Fruit fly (Drosophila melanogaster) whole organism, embryonic: ENCODE measurements around the gene CecA1.

Source experiments
- Adf1 ChIP-seq: fragments of 200-800 bp; sonication (Bioruptor generic); IDR thresholded peaks from 2 replicates; pipeline ENCODE4 v1.3.6; 2022; ENCODE audit warnings: missing biosample characterization, missing genetic modification characterization
- Bgb ChIP-seq: fragments of 200-800 bp; sonication (Bioruptor generic); IDR thresholded peaks from 2 replicates; pipeline ENCODE4 v1.3.6; 2022; ENCODE audit warnings: missing biosample characterization, missing genetic modification characterization; ENCODE audit not compliant: partially characterized antibody
- CG10209 ChIP-seq: fragments of 200-800 bp; sonication (Bioruptor generic); optimal IDR thresholded peaks from 3 replicates; lab custom pipeline; 2017; ENCODE audit warnings: missing biosample characterization, mild to moderate bottlenecking, missing genetic modification characterization, missing genetic modification reagents
- CG1024 ChIP-seq: fragments of 200-800 bp; sonication (Bioruptor generic); IDR thresholded peaks from 2 replicates; pipeline ENCODE4 v1.3.6; 2022; ENCODE audit warnings: missing biosample characterization, missing genetic modification characterization
- CG10462 ChIP-seq: fragments of 200-800 bp; sonication (Bioruptor generic); optimal IDR thresholded peaks from 2 replicates; lab custom pipeline; 2016; ENCODE audit warnings: missing biosample characterization, missing genetic modification characterization
- CG13287 ChIP-seq: fragments of 200-800 bp; sonication (Bioruptor generic); IDR thresholded peaks from 2 replicates; pipeline ENCODE4 v1.3.6; 2022; ENCODE audit warnings: missing biosample characterization, missing genetic modification characterization; ENCODE audit not compliant: partially characterized antibody
- CG16779 ChIP-seq: fragments of 200-800 bp; sonication (Bioruptor generic); IDR thresholded peaks from 2 replicates; pipeline ENCODE4 v1.3.6; 2022; ENCODE audit warnings: missing biosample characterization, missing genetic modification characterization
- CG1832 ChIP-seq: fragments of 200-800 bp; sonication (Bioruptor generic); optimal IDR thresholded peaks from 2 replicates; lab custom pipeline; 2017; ENCODE audit warnings: missing biosample characterization, mild to moderate bottlenecking, missing genetic modification characterization, inconsistent platforms
- CG2678 ChIP-seq: fragments of 200-800 bp; sonication (Bioruptor generic); optimal IDR thresholded peaks from 3 replicates; lab custom pipeline; 2019; ENCODE audit warnings: missing biosample characterization, mild to moderate bottlenecking, missing genetic modification characterization, moderate library complexity
- CG3065 ChIP-seq: fragments of 200-800 bp; sonication (Bioruptor generic); optimal IDR thresholded peaks from 2 replicates; lab custom pipeline; 2016; ENCODE audit warnings: missing biosample characterization, missing genetic modification characterization
- CG31388 ChIP-seq: fragments of 200-800 bp; sonication (Bioruptor generic); optimal IDR thresholded peaks from 2 replicates; lab custom pipeline; 2016; ENCODE audit warnings: missing biosample characterization, missing genetic modification characterization
- CG32532 ChIP-seq: fragments of 200-800 bp; sonication (Bioruptor generic); IDR thresholded peaks from 2 replicates; pipeline ENCODE4 v1.3.6; 2022; ENCODE audit warnings: missing biosample characterization, missing genetic modification characterization
- CG32767 ChIP-seq: fragments of 200-800 bp; sonication (Bioruptor generic); IDR thresholded peaks from 2 replicates; pipeline ENCODE4 v1.3.6; 2022; ENCODE audit warnings: missing biosample characterization, missing genetic modification characterization
- CG34376 ChIP-seq: fragments of 200-800 bp; sonication (Bioruptor generic); optimal IDR thresholded peaks from 2 replicates; lab custom pipeline; 2018; ENCODE audit warnings: missing biosample characterization, mild to moderate bottlenecking, missing genetic modification characterization
- CG3838 ChIP-seq: fragments of 200-800 bp; sonication (Bioruptor generic); optimal IDR thresholded peaks from 3 replicates; lab custom pipeline; 2016; ENCODE audit warnings: missing biosample characterization, missing genetic modification characterization
- CG42726 ChIP-seq: fragments of 200-800 bp; sonication (Bioruptor generic); IDR thresholded peaks from 2 replicates; pipeline ENCODE4 v1.3.6; 2022; ENCODE audit warnings: missing biosample characterization, missing genetic modification characterization; ENCODE audit not compliant: partially characterized antibody
- CG6791 ChIP-seq: fragments of 200-800 bp; sonication (Bioruptor generic); IDR thresholded peaks from 3 replicates; pipeline ENCODE4 v1.3.6; 2022; ENCODE audit warnings: missing biosample characterization, missing genetic modification characterization; ENCODE audit not compliant: partially characterized antibody
- CG7372 ChIP-seq: fragments of 200-800 bp; sonication (Bioruptor generic); IDR thresholded peaks from 2 replicates; pipeline ENCODE4 v1.3.6; 2022; ENCODE audit warnings: missing biosample characterization, missing genetic modification characterization
- CG9727 ChIP-seq: fragments of 200-800 bp; sonication (Bioruptor generic); optimal IDR thresholded peaks from 3 replicates; lab custom pipeline; 2017; ENCODE audit warnings: missing biosample characterization, mild to moderate bottlenecking, missing genetic modification characterization
- D19A ChIP-seq: fragments of 200-800 bp; optimal IDR thresholded peaks from 3 replicates; lab custom pipeline; 2019; ENCODE audit warnings: missing biosample characterization, mild to moderate bottlenecking, missing genetic modification characterization, moderate library complexity
- Ets65A ChIP-seq: fragments of 200-800 bp; sonication (Bioruptor generic); peaks from one replicate; lab custom pipeline; 2016; ENCODE audit warnings: missing biosample characterization, missing genetic modification characterization
- GATAe ChIP-seq: fragments of 200-800 bp; sonication (Bioruptor generic); conservative IDR thresholded peaks from 2 replicates; pipeline ENCODE4 v1.3.6; 2022; ENCODE audit warnings: missing biosample characterization, missing genetic modification characterization
- H2.0 ChIP-seq: fragments of 200-800 bp; sonication (Bioruptor generic); IDR thresholded peaks from 2 replicates; pipeline ENCODE4 v1.3.6; 2022; ENCODE audit warnings: missing biosample characterization, missing genetic modification characterization
- HLH4C ChIP-seq: fragments of 200-800 bp; sonication (Bioruptor generic); IDR thresholded peaks from 3 replicates; pipeline ENCODE4 v1.3.6; 2022; ENCODE audit warnings: missing biosample characterization, missing genetic modification characterization; ENCODE audit not compliant: partially characterized antibody
- HmgD ChIP-seq: fragments of 200-800 bp; sonication (Bioruptor generic); optimal IDR thresholded peaks from 3 replicates; lab custom pipeline; 2016; ENCODE audit warnings: missing biosample characterization, missing genetic modification characterization
- Hmx ChIP-seq: fragments of 200-800 bp; sonication (Bioruptor generic); optimal IDR thresholded peaks from 2 replicates; lab custom pipeline; 2016; ENCODE audit warnings: missing biosample characterization, missing genetic modification characterization
- Jarid2 ChIP-seq: fragments of 200-800 bp; sonication (Bioruptor generic); optimal IDR thresholded peaks from 3 replicates; lab custom pipeline; 2017; ENCODE audit warnings: mild to moderate bottlenecking, missing biosample characterization, missing genetic modification reagents, missing genetic modification characterization
- NFAT ChIP-seq: fragments of 200-800 bp; sonication (Bioruptor generic); IDR thresholded peaks from 2 replicates; pipeline ENCODE4 v1.3.6; 2022; ENCODE audit warnings: missing biosample characterization, missing genetic modification characterization
- Nf-YC ChIP-seq: fragments of 200-800 bp; optimal IDR thresholded peaks from 3 replicates; lab custom pipeline; 2019; ENCODE audit warnings: missing biosample characterization, mild to moderate bottlenecking, missing genetic modification characterization, moderate library complexity
- Pdp1 ChIP-seq, 2 experiments: fragments of 200-800 bp; sonication (Bioruptor generic); optimal IDR thresholded peaks; 3 replicates each; lab custom pipeline; 2016; ENCODE audit warnings: missing biosample characterization in 2 of 2, missing genetic modification characterization in 2 of 2, mild to moderate bottlenecking in 1 of 2, moderate library complexity in 1 of 2
- ab ChIP-seq: fragments of 200-800 bp; sonication (Bioruptor generic); optimal IDR thresholded peaks from 2 replicates; lab custom pipeline; 2016; ENCODE audit warnings: missing biosample characterization, missing genetic modification characterization
- ap ChIP-seq: fragments of 200-800 bp; sonication (Bioruptor generic); IDR thresholded peaks from 2 replicates; pipeline ENCODE4 v1.3.6; 2022; ENCODE audit warnings: missing biosample characterization, missing genetic modification characterization
- ash1 ChIP-seq: fragments of 200-800 bp; sonication (Bioruptor generic); optimal IDR thresholded peaks from 2 replicates; lab custom pipeline; 2018; ENCODE audit warnings: missing biosample characterization, mild to moderate bottlenecking, missing genetic modification characterization
- crol ChIP-seq: fragments of 200-800 bp; sonication (Bioruptor generic); IDR thresholded peaks from 2 replicates; pipeline ENCODE4 v1.3.6; 2022; ENCODE audit warnings: missing biosample characterization, missing genetic modification characterization
- dan ChIP-seq: fragments of 200-800 bp; sonication (Bioruptor generic); IDR thresholded peaks from 2 replicates; pipeline ENCODE4 v1.3.6; 2022; ENCODE audit warnings: missing biosample characterization, missing genetic modification characterization
- danr ChIP-seq: fragments of 200-800 bp; sonication (Bioruptor generic); IDR thresholded peaks from 2 replicates; pipeline ENCODE4 v1.3.6; 2022; ENCODE audit warnings: missing biosample characterization, missing genetic modification characterization
- exex ChIP-seq: fragments of 200-800 bp; sonication (Bioruptor generic); optimal IDR thresholded peaks from 4 replicates; lab custom pipeline; 2018; ENCODE audit warnings: missing biosample characterization, mild to moderate bottlenecking, missing genetic modification characterization, moderate library complexity
- eyg ChIP-seq: fragments of 200-800 bp; sonication (Bioruptor generic); optimal IDR thresholded peaks from 3 replicates; lab custom pipeline; 2016; ENCODE audit warnings: missing biosample characterization, missing genetic modification characterization
- ham ChIP-seq: fragments of 200-800 bp; sonication (Bioruptor generic); IDR thresholded peaks from 2 replicates; pipeline ENCODE4 v1.3.6; 2022; ENCODE audit warnings: missing biosample characterization, missing genetic modification characterization
- insv ChIP-seq, 2 experiments: fragments of 200-800 bp; sonication (Bioruptor generic); optimal IDR thresholded peaks; 3 replicates each; lab custom pipeline; 2016 to 2018; ENCODE audit warnings: missing biosample characterization in 2 of 2, missing genetic modification characterization in 2 of 2
- mirr ChIP-seq: fragments of 200-800 bp; sonication (Bioruptor generic); optimal IDR thresholded peaks from 3 replicates; lab custom pipeline; 2018; ENCODE audit warnings: missing biosample characterization, mild to moderate bottlenecking, missing genetic modification characterization
- pb ChIP-seq: fragments of 200-800 bp; sonication (Bioruptor generic); optimal IDR thresholded peaks from 3 replicates; lab custom pipeline; 2016; ENCODE audit warnings: missing biosample characterization, missing genetic modification characterization
- peb ChIP-seq: fragments of 200-800 bp; sonication (Bioruptor generic); IDR thresholded peaks from 2 replicates; pipeline ENCODE4 v1.3.6; 2022; ENCODE audit warnings: missing biosample characterization, missing genetic modification characterization
- pfk ChIP-seq: fragments of 200-800 bp; sonication (Bioruptor generic); optimal IDR thresholded peaks from 2 replicates; lab custom pipeline; 2018; ENCODE audit warnings: missing biosample characterization, mild to moderate bottlenecking, missing genetic modification characterization, moderate library complexity
- sd ChIP-seq: fragments of 200-800 bp; sonication (Bioruptor generic); optimal IDR thresholded peaks from 3 replicates; lab custom pipeline; 2018; ENCODE audit warnings: missing biosample characterization, mild to moderate bottlenecking, missing genetic modification characterization, moderate library complexity
- sug ChIP-seq: fragments of 200-800 bp; optimal IDR thresholded peaks from 2 replicates; lab custom pipeline; 2019; ENCODE audit warnings: missing biosample characterization, mild to moderate bottlenecking, missing genetic modification characterization, moderate library complexity
- vfl ChIP-seq: fragments of 200-800 bp; sonication (Bioruptor generic); optimal IDR thresholded peaks from 2 replicates; lab custom pipeline; 2016; ENCODE audit warnings: missing biosample characterization, missing genetic modification characterization
- vnd ChIP-seq: fragments of 200-800 bp; sonication (Bioruptor generic); IDR thresholded peaks from 3 replicates; pipeline ENCODE4 v1.3.6; 2022; ENCODE audit warnings: missing biosample characterization, missing genetic modification characterization; ENCODE audit not compliant: partially characterized antibody
- wek ChIP-seq: fragments of 200-800 bp; sonication (Bioruptor generic); optimal IDR thresholded peaks from 3 replicates; lab custom pipeline; 2018; ENCODE audit warnings: missing biosample characterization, mild to moderate bottlenecking, missing genetic modification characterization, moderate library complexity

CecA1 gene

DNA sequence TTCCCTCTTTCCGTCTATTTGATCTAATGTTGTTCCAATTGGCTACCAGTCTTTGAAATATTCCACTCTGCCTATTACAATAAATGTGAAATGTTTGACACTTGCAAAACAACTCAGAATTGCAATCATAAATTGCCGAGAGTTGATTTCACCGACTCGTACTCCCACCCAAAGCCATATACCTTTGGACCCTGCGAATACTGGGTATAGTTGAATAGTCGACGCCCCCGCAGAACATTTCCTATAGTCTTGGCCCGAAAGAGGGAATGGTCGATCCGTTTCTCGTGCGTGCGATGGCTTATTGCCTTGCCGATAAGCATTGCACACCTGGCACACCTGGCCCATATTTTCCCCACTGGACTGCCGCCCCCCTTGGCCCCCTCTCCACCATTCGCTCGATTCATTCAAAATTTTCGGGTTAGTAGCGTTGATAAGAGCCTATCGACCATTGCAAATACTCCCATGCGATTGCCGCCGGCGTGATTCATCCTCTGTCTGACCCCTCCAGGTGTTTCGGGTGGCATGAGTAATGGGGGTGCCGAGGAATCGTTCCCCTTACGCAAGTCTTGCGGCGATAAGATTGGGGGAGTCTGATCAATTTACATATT, 10.5 kb upstream of the CecA1 start (continued):
- TF ChIP-seq CG10209 (GFP tag; lab: Kevin White, UChicago) (peak; percentile 20), crol (peak; percentile 79), CG16779 (0 out of 2 replicates have a peak, but pooled peaks have one; percentile 61), CG32767 (GFP tag; lab: Robert Waterston, UW) (0 out of 2 replicates have a peak, but pooled peaks have one; percentile 27), NFAT (GFP tag; lab: Robert Waterston, UW) (no peak; the same call in none of the 2 replicates), Pdp1 (GFP tag; optimal IDR thresholded peaks at IDR 0.05; lab: Kevin White, UChicago) (peak; percentile 29 to 80), D19A (tag; lab: Kevin White, UChicago) (peak; percentile 0)

dm6 chr3R:30201064-30201463, 9.6 kb upstream of the CecA1 start:
- TF ChIP-seq CG7372 (no peak), insv (GFP tag; optimal IDR thresholded peaks at IDR 0.05; lab: Kevin White, UChicago) (no peak), wek (no peak), CG34376 (peak; percentile 87), CG2678 (no peak), GATAe (GFP tag; lab: Robert Waterston, UW) (peak; percentile 23), exex (tag; lab: Kevin White, UChicago) (peak; percentile 83), CG1024 (GFP tag; lab: Robert Waterston, UW) (no peak), HLH4C (GFP tag; lab: Robert Waterston, UW) (no peak), ab (no peak), H2.0 (GFP tag; lab: Robert Waterston, UW) (no peak), mirr (GFP tag; lab: Kevin White, UChicago) (peak; percentile 8), eyg (GFP tag; lab: Kevin White, UChicago) (no peak), Ets65A (GFP tag; lab: Kevin White, UChicago) (peak; percentile 87), CG10462 (GFP tag; lab: Kevin White, UChicago) (no peak), HmgD (GFP tag; lab: Kevin White, UChicago) (no peak), CG10209 (GFP tag; lab: Kevin White, UChicago) (no peak), dan (GFP tag; lab: Robert Waterston, UW) (no peak), vnd (GFP tag; lab: Robert Waterston, UW) (0 out of 3 replicates have a peak, but pooled peaks have one; percentile 37), CG32532 (GFP tag; lab: Robert Waterston, UW) (0 out of 2 replicates have a peak, but pooled peaks have one; percentile 15), Hmx (no peak), sd (tag; lab: Kevin White, UChicago) (peak; percentile 79), crol (peak; percentile 67; the same call in 1 of the 2 replicates), Adf1 (peak; percentile 21; the same call in 1 of the 2 replicates), sug (tag; lab: Kevin White, UChicago) (peak; percentile 95), pfk (GFP tag; lab: Kevin White, UChicago) (no peak)

DNA sequence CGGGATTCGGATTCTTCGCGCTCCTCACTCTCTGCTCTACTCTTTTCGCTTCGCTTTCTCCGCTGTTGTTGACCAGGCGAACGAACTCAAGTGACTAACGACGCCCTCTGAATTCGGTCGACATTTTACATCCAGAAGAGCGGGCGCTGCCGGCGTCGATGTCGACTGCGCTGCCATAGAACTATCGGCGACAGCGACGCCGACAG, 7.9 kb upstream of the CecA1 start, which contains the start of gene CG9743:
Gene CG9743 (minus strand): TSS at position 101 of the 206 bp plus-strand sequence.
- TF ChIP-seq CG42726 (GFP tag; lab: Robert Waterston, UW), result 0 out of 2 replicates have a peak, but pooled peaks have one; percentile 5
- TF ChIP-seq CG6791 (GFP tag; lab: Robert Waterston, UW), result peak; percentile 9; the same call in 1 of the 3 replicates
- TF ChIP-seq vfl, result no peak
- TF ChIP-seq CG1832 (GFP tag; lab: Kevin White, UChicago), result no peak
- TF ChIP-seq CG31388 (GFP tag; lab: Kevin White, UChicago), result no peak
- TF ChIP-seq Nf-YC (tag; lab: Kevin White, UChicago), result no peak
- TF ChIP-seq peb (GFP tag; lab: Robert Waterston, UW), result no peak
- TF ChIP-seq Jarid2 (GFP tag; lab: Kevin White, UChicago), result peak; percentile 35
- TF ChIP-seq ash1 (GFP tag; lab: Kevin White, UChicago), result no peak
- TF ChIP-seq CG9727 (GFP tag; lab: Kevin White, UChicago), result no peak
- no peak for TF ChIP-seq danr (GFP tag; lab: Robert Waterston, UW)
- TF ChIP-seq CG3065 (GFP tag; lab: Kevin White, UChicago), result no peak
- TF ChIP-seq CG3838 (GFP tag; lab: Kevin White, UChicago), result no peak
- no peak for TF ChIP-seq ham (GFP tag; lab: Robert Waterston, UW)
- no peak for TF ChIP-seq pb
- TF ChIP-seq CG13287, result peak; percentile 24; the same call in 1 of the 2 replicates
- TF ChIP-seq Bgb (GFP tag; lab: Robert Waterston, UW), result peak; percentile 34
- no peak for TF ChIP-seq ap (GFP tag; lab: Robert Waterston, UW)
